Worm (Caenorhabditis elegans) whole organism, L3 larva: ENCODE results near the gene EGAP9.4.

Experiments
- R02D3.7 ChIP-seq: fragments of 150-350 bp; optimal IDR thresholded peaks from 2 replicates; lab custom pipeline; 2014; ENCODE audit warnings: missing biosample characterization, missing genetic modification characterization
- lin-15B ChIP-seq: fragments of 150-350 bp; optimal IDR thresholded peaks from 2 replicates; lab custom pipeline; 2014; ENCODE audit warnings: missing biosample characterization, missing genetic modification characterization
- mdl-1 ChIP-seq: fragments of 150-350 bp; optimal IDR thresholded peaks from 2 replicates; lab custom pipeline; 2014; ENCODE audit warnings: missing biosample characterization, missing genetic modification characterization

DNA sequence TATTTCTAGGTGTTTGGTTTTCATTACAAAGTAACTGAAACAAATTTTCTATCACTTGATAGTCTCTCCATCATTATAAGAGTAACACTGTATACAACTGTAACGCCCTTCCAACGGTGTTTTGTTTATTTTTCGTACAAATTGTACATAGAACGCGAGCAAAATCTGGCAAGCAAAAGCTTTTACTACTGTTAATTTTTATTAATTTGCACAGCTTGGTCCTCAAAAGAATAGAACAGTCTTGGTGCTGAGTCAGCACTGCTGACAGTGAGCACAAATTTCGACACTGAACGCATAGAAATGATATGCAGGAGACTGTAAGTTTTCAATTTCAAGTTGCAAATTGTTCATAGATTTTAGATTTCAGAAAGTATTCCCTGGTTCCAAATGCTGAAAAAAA, 13.6 kb downstream of the EGAP9.4 start, which contains the start of gene ZK1055.2:
- no peak for TF ChIP-seq mdl-1
- no peak for TF ChIP-seq R02D3.7
- no peak for TF ChIP-seq lin-15B
